Fruit fly (Drosophila melanogaster) whole organism, embryonic: ENCODE results near the gene MED18.

ENCODE experiments used
- ATbp ChIP-seq: fragments of 200-800 bp; sonication (Bioruptor generic); optimal IDR thresholded peaks from 2 replicates; lab custom pipeline; 2017; ENCODE audit warnings: missing biosample characterization, mild to moderate bottlenecking, missing genetic modification characterization, missing genetic modification reagents
- Bteb2 ChIP-seq: fragments of 200-800 bp; sonication (Bioruptor generic); optimal IDR thresholded peaks from 2 replicates; lab custom pipeline; 2016; ENCODE audit warnings: missing biosample characterization, missing genetic modification characterization
- CG12071 ChIP-seq: fragments of 200-800 bp; sonication (Bioruptor generic); optimal IDR thresholded peaks from 3 replicates; lab custom pipeline; 2018; ENCODE audit warnings: missing biosample characterization, mild to moderate bottlenecking, missing genetic modification characterization
- CG12219 ChIP-seq: fragments of 200-800 bp; sonication (Bioruptor generic); optimal IDR thresholded peaks from 3 replicates; lab custom pipeline; 2018; ENCODE audit warnings: missing biosample characterization, mild to moderate bottlenecking, missing genetic modification characterization
- CG1529 ChIP-seq: fragments of 200-800 bp; sonication (Bioruptor generic); optimal IDR thresholded peaks from 3 replicates; lab custom pipeline; 2018; ENCODE audit warnings: missing biosample characterization, missing genetic modification characterization
- CG15696 ChIP-seq: fragments of 200-800 bp; sonication (Bioruptor generic); optimal IDR thresholded peaks from 2 replicates; lab custom pipeline; 2019; ENCODE audit warnings: missing biosample characterization, mild to moderate bottlenecking, missing genetic modification characterization, moderate library complexity
- CG17361 ChIP-seq: fragments of 200-800 bp; sonication (Bioruptor generic); IDR thresholded peaks from 3 replicates; pipeline ENCODE4 v1.3.6; 2022; ENCODE audit warnings: missing biosample characterization, missing genetic modification characterization
- CG17829 ChIP-seq: fragments of 200-800 bp; optimal IDR thresholded peaks from 2 replicates; lab custom pipeline; 2019; ENCODE audit warnings: missing biosample characterization, mild to moderate bottlenecking, missing genetic modification characterization, moderate library complexity
- CG30403 ChIP-seq: fragments of 200-800 bp; sonication (Bioruptor generic); optimal IDR thresholded peaks from 3 replicates; lab custom pipeline; 2016; ENCODE audit warnings: missing biosample characterization, missing genetic modification characterization
- CG3065 ChIP-seq: fragments of 200-800 bp; sonication (Bioruptor generic); optimal IDR thresholded peaks from 2 replicates; lab custom pipeline; 2016; ENCODE audit warnings: missing biosample characterization, missing genetic modification characterization
- CG31388 ChIP-seq: fragments of 200-800 bp; sonication (Bioruptor generic); optimal IDR thresholded peaks from 2 replicates; lab custom pipeline; 2016; ENCODE audit warnings: missing biosample characterization, missing genetic modification characterization
- CG33213 ChIP-seq: fragments of 200-800 bp; sonication (Bioruptor generic); optimal IDR thresholded peaks from 3 replicates; lab custom pipeline; 2016; ENCODE audit warnings: missing biosample characterization, missing genetic modification characterization
- CG5245 ChIP-seq: fragments of 200-800 bp; sonication (Bioruptor generic); optimal IDR thresholded peaks from 3 replicates; lab custom pipeline; 2016; ENCODE audit warnings: missing biosample characterization, missing genetic modification characterization
- CG6689 ChIP-seq: fragments of 200-800 bp; sonication (Bioruptor generic); IDR thresholded peaks from 2 replicates; pipeline ENCODE4 v1.3.6; 2022; ENCODE audit warnings: missing biosample characterization, missing genetic modification characterization
- CG7987 ChIP-seq: fragments of 200-800 bp; sonication (Bioruptor generic); optimal IDR thresholded peaks from 2 replicates; lab custom pipeline; 2018; ENCODE audit warnings: missing biosample characterization, mild to moderate bottlenecking, missing genetic modification characterization, moderate library complexity
- CG8478 ChIP-seq: fragments of >200 bp; optimal IDR thresholded peaks from 2 replicates; lab custom pipeline; 2018
- CG9797 ChIP-seq: fragments of 200-800 bp; sonication (Bioruptor generic); optimal IDR thresholded peaks from 3 replicates; lab custom pipeline; 2018; ENCODE audit warnings: missing biosample characterization, mild to moderate bottlenecking, missing genetic modification characterization
- Doc3 ChIP-seq: fragments of 200-800 bp; sonication (Bioruptor generic); IDR thresholded peaks from 3 replicates; pipeline ENCODE4 v1.3.6; 2022; ENCODE audit warnings: missing biosample characterization, missing genetic modification characterization; ENCODE audit not compliant: partially characterized antibody
- Fer3 ChIP-seq: fragments of 200-800 bp; sonication (Bioruptor generic); optimal IDR thresholded peaks from 2 replicates; lab custom pipeline; 2018; ENCODE audit warnings: missing biosample characterization, mild to moderate bottlenecking, missing genetic modification characterization, moderate library complexity
- GATAe ChIP-seq: fragments of 200-800 bp; sonication (Bioruptor generic); conservative IDR thresholded peaks from 2 replicates; pipeline ENCODE4 v1.3.6; 2022; ENCODE audit warnings: missing biosample characterization, missing genetic modification characterization
- HmgD ChIP-seq: fragments of 200-800 bp; sonication (Bioruptor generic); optimal IDR thresholded peaks from 3 replicates; lab custom pipeline; 2016; ENCODE audit warnings: missing biosample characterization, missing genetic modification characterization
- Mad ChIP-seq: fragments of 200-800 bp; sonication (Bioruptor generic); optimal IDR thresholded peaks from 2 replicates; lab custom pipeline; 2016; ENCODE audit warnings: missing biosample characterization, missing genetic modification characterization
- NFAT ChIP-seq: fragments of 200-800 bp; sonication (Bioruptor generic); IDR thresholded peaks from 2 replicates; pipeline ENCODE4 v1.3.6; 2022; ENCODE audit warnings: missing biosample characterization, missing genetic modification characterization
- Nf-YB ChIP-seq: fragments of 200-800 bp; sonication (Bioruptor generic); optimal IDR thresholded peaks from 3 replicates; lab custom pipeline; 2019; ENCODE audit warnings: missing biosample characterization, mild to moderate bottlenecking, missing genetic modification characterization, moderate library complexity
- Poxn ChIP-seq: fragments of 200-800 bp; sonication (Bioruptor generic); IDR thresholded peaks from 2 replicates; pipeline ENCODE4 v1.3.6; 2022; ENCODE audit warnings: missing biosample characterization, missing genetic modification characterization
- Scr ChIP-seq: fragments of 200-800 bp; sonication (Bioruptor generic); IDR thresholded peaks from 2 replicates; pipeline ENCODE4 v1.3.6; 2022; ENCODE audit warnings: missing biosample characterization, missing genetic modification characterization; ENCODE audit not compliant: partially characterized antibody
- Sox100B ChIP-seq: fragments of 200-800 bp; sonication (Bioruptor generic); optimal IDR thresholded peaks from 3 replicates; lab custom pipeline; 2018; ENCODE audit warnings: missing biosample characterization, mild to moderate bottlenecking, missing genetic modification characterization
- br ChIP-seq: fragments of >200 bp; optimal IDR thresholded peaks from 2 replicates; lab custom pipeline; 2017
- cg ChIP-seq: fragments of 200-800 bp; sonication (Bioruptor generic); optimal IDR thresholded peaks from 3 replicates; lab custom pipeline; 2019; ENCODE audit warnings: missing biosample characterization, mild to moderate bottlenecking, missing genetic modification characterization, moderate library complexity
- ci ChIP-seq: fragments of 200-800 bp; sonication (Bioruptor generic); IDR thresholded peaks from 3 replicates; pipeline ENCODE4 v1.3.6; 2022; ENCODE audit warnings: missing biosample characterization, missing genetic modification characterization
- crc ChIP-seq: fragments of 200-800 bp; sonication (Bioruptor generic); optimal IDR thresholded peaks from 2 replicates; lab custom pipeline; 2016; ENCODE audit warnings: missing biosample characterization, missing genetic modification characterization
- dmrt11E ChIP-seq: fragments of 200-800 bp; sonication (Bioruptor generic); optimal IDR thresholded peaks from 3 replicates; lab custom pipeline; 2018; ENCODE audit warnings: missing biosample characterization, mild to moderate bottlenecking, missing genetic modification characterization, moderate library complexity
- dpn ChIP-seq, 2 experiments: fragments of 200-800 bp; sonication (Bioruptor generic); optimal IDR thresholded peaks; 3 replicates each; lab custom pipeline; 2016; ENCODE audit warnings: missing biosample characterization in 2 of 2, missing genetic modification characterization in 2 of 2
- eve ChIP-seq, 2 experiments: fragments of >200 bp; optimal IDR thresholded peaks; 2 replicates each; lab custom pipeline; 2017; ENCODE audit warnings: missing biosample characterization in 2 of 2, missing genetic modification characterization in 2 of 2
- fd64A ChIP-seq: fragments of 200-800 bp; sonication (Bioruptor generic); optimal IDR thresholded peaks from 3 replicates; lab custom pipeline; 2018; ENCODE audit warnings: missing biosample characterization, mild to moderate bottlenecking, missing genetic modification characterization
- fu2 ChIP-seq: fragments of 200-800 bp; sonication (Bioruptor generic); optimal IDR thresholded peaks from 2 replicates; lab custom pipeline; 2016; ENCODE audit warnings: missing biosample characterization, missing genetic modification characterization
- ham ChIP-seq: fragments of 200-800 bp; sonication (Bioruptor generic); IDR thresholded peaks from 2 replicates; pipeline ENCODE4 v1.3.6; 2022; ENCODE audit warnings: missing biosample characterization, missing genetic modification characterization
- hbn ChIP-seq: fragments of 200-800 bp; sonication (Bioruptor generic); IDR thresholded peaks from 2 replicates; pipeline ENCODE4 v1.3.6; 2022; ENCODE audit warnings: missing biosample characterization, missing genetic modification characterization; ENCODE audit not compliant: partially characterized antibody
- kah ChIP-seq: fragments of 200-800 bp; sonication (Bioruptor generic); optimal IDR thresholded peaks from 2 replicates; lab custom pipeline; 2018; ENCODE audit warnings: missing biosample characterization, mild to moderate bottlenecking, missing genetic modification characterization
- lmd ChIP-seq: fragments of 200-800 bp; sonication (Bioruptor generic); IDR thresholded peaks from 2 replicates; pipeline ENCODE4 v1.3.6; 2022; ENCODE audit warnings: missing biosample characterization, missing genetic modification characterization
- maf-S ChIP-seq: fragments of 200-800 bp; sonication (Bioruptor generic); optimal IDR thresholded peaks from 2 replicates; lab custom pipeline; 2016; ENCODE audit warnings: missing biosample characterization, missing genetic modification characterization
- pho ChIP-seq: fragments of 200-800 bp; sonication (Bioruptor generic); optimal IDR thresholded peaks from 2 replicates; lab custom pipeline; 2016; ENCODE audit warnings: missing biosample characterization, missing genetic modification characterization
- psq ChIP-seq: fragments of 200-800 bp; sonication (Bioruptor generic); optimal IDR thresholded peaks from 2 replicates; lab custom pipeline; 2017; ENCODE audit warnings: missing biosample characterization, missing genetic modification characterization
- rib ChIP-seq: fragments of 200-800 bp; sonication (Bioruptor generic); IDR thresholded peaks from 2 replicates; pipeline ENCODE4 v1.3.6; 2022; ENCODE audit warnings: missing biosample characterization, missing genetic modification characterization
- row ChIP-seq: fragments of 200-800 bp; sonication (Bioruptor generic); IDR thresholded peaks from 3 replicates; pipeline ENCODE4 v1.3.6; 2022; ENCODE audit warnings: missing biosample characterization, missing genetic modification characterization
- schlank ChIP-seq: fragments of 200-800 bp; sonication (Bioruptor generic); optimal IDR thresholded peaks from 2 replicates; lab custom pipeline; 2018; ENCODE audit warnings: missing biosample characterization, mild to moderate bottlenecking, missing genetic modification characterization
- sob ChIP-seq: fragments of 200-800 bp; sonication (Bioruptor generic); IDR thresholded peaks from 2 replicates; pipeline ENCODE4 v1.3.6; 2022; ENCODE audit warnings: missing biosample characterization, missing genetic modification characterization
- stwl ChIP-seq: fragments of 200-800 bp; sonication (Bioruptor generic); optimal IDR thresholded peaks from 3 replicates; lab custom pipeline; 2018; ENCODE audit warnings: missing biosample characterization, mild to moderate bottlenecking, missing genetic modification characterization, moderate library complexity
- tgo ChIP-seq: fragments of 200-800 bp; sonication (Bioruptor generic); IDR thresholded peaks from 3 replicates; pipeline ENCODE4 v1.3.6; 2022; ENCODE audit warnings: missing biosample characterization, missing genetic modification characterization
- tin ChIP-seq: fragments of 200-800 bp; sonication (Bioruptor generic); optimal IDR thresholded peaks from 3 replicates; lab custom pipeline; 2016; ENCODE audit warnings: missing biosample characterization, missing genetic modification characterization
- trh ChIP-seq: fragments of 200-800 bp; sonication (Bioruptor generic); optimal IDR thresholded peaks from 2 replicates; lab custom pipeline; 2016; ENCODE audit warnings: missing biosample characterization, missing genetic modification characterization
- usp ChIP-seq: fragments of >200 bp; optimal IDR thresholded peaks from 2 replicates; lab custom pipeline; 2017; ENCODE audit warnings: missing biosample characterization, missing genetic modification characterization

MED18 gene

DNA sequence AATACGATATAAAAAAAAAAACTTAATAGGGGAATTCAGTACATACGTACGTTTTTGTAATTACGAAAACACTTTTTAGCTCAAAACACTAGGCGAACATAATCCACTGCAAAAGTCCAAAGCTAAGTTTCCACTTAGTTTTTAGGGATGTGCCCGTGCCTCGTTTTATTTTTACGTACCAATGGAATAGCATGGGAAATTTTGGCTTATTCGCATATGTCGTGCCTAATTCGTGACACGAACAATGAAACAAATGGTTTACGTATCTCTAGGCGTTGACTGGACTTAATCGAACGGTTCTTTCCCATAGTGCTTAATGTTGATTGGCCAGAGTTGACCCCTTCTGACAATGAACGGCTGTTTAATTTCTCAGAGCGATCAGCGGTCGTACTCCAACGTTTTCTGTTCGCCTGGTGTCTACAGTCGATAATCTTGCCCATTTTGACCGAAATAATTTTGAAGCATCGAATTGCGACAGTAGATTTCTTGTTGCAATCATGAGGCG lies 13.9 kb downstream of the MED18 start, which contains the start of gene CG14818:
TSS of gene CG14818 (minus strand) at position 169 of the 505 bp plus-strand sequence.
- TF ChIP-seq CG15696 (tag; lab: Kevin White, UChicago), result peak; percentile 61
- no peak for TF ChIP-seq Sox100B (GFP tag; lab: Kevin White, UChicago)
- peak; percentile 63 for TF ChIP-seq fu2 (GFP tag; lab: Kevin White, UChicago)
- peak; percentile 46; the same call in 1 of the 2 replicates for TF ChIP-seq NFAT (GFP tag; lab: Robert Waterston, UW)
- TF ChIP-seq ci (GFP tag; lab: Robert Waterston, UW), result peak; percentile 81
- peak; percentile 53 for TF ChIP-seq Mad (GFP tag; lab: Kevin White, UChicago)
- TF ChIP-seq Fer3 (tag; lab: Kevin White, UChicago), result peak; percentile 70
- TF ChIP-seq kah (GFP tag; lab: Kevin White, UChicago), result no peak
- TF ChIP-seq maf-S, result peak; percentile 59
- peak; percentile 93 for TF ChIP-seq row (GFP tag; lab: Robert Waterston, UW)
- TF ChIP-seq CG31388 (GFP tag; lab: Kevin White, UChicago), result no peak
- TF ChIP-seq pho (GFP tag; lab: Kevin White, UChicago), result peak; percentile 41
- TF ChIP-seq CG1529 (GFP tag; lab: Kevin White, UChicago), result no peak
- peak; percentile 49 for TF ChIP-seq tin
- no peak for TF ChIP-seq CG8478 (lab: Kevin White, UChicago)
- TF ChIP-seq Scr (GFP tag; lab: Robert Waterston, UW), result peak; percentile 92
- TF ChIP-seq crc (GFP tag; lab: Kevin White, UChicago), result peak; percentile 50
- peak; percentile 92 for TF ChIP-seq Doc3 (GFP tag; lab: Robert Waterston, UW)
- peak; percentile 56 for TF ChIP-seq CG6689 (GFP tag; lab: Robert Waterston, UW)
- no peak for TF ChIP-seq br (lab: Kevin White, UChicago)
- no peak for TF ChIP-seq trh (GFP tag; lab: Kevin White, UChicago)
- TF ChIP-seq lmd, result peak; percentile 72
- TF ChIP-seq GATAe, result no peak
- TF ChIP-seq tgo, result peak; percentile 58; the same call in 2 of the 3 replicates
- peak; percentile 42 for TF ChIP-seq schlank (tag; lab: Kevin White, UChicago)
- TF ChIP-seq dmrt11E, result peak; percentile 45
- TF ChIP-seq eve (GFP tag; optimal IDR thresholded peaks at IDR 0.05; lab: Kevin White, UChicago), result peak in 1 of 2 experiments; percentile 13
- TF ChIP-seq CG3065 (GFP tag; lab: Kevin White, UChicago), result no peak
- no peak for TF ChIP-seq CG9797
- TF ChIP-seq psq (GFP tag; lab: Kevin White, UChicago), result no peak
- TF ChIP-seq dpn (GFP tag; optimal IDR thresholded peaks at IDR 0.05; lab: Kevin White, UChicago), result peak; percentile 59 to 61
- TF ChIP-seq Bteb2 (GFP tag; lab: Kevin White, UChicago), result peak; percentile 22
- no peak for TF ChIP-seq CG7987 (GFP tag; lab: Kevin White, UChicago)
- TF ChIP-seq Poxn (GFP tag; lab: Robert Waterston, UW), result no peak
- TF ChIP-seq sob, result peak; percentile 75
- no peak for TF ChIP-seq fd64A (GFP tag; lab: Kevin White, UChicago)
- peak; percentile 31 for TF ChIP-seq CG17829 (tag; lab: Kevin White, UChicago)
- TF ChIP-seq cg (GFP tag; lab: Kevin White, UChicago), result no peak
- peak; percentile 45 for TF ChIP-seq CG12071
- TF ChIP-seq hbn, result peak; percentile 90
- peak; percentile 38 for TF ChIP-seq CG12219 (GFP tag; lab: Kevin White, UChicago)
- TF ChIP-seq ATbp (GFP tag; lab: Kevin White, UChicago), result no peak
- peak; percentile 79 for TF ChIP-seq Nf-YB (GFP tag; lab: Kevin White, UChicago)
- peak; percentile 53 for TF ChIP-seq CG30403
- TF ChIP-seq stwl (tag; lab: Kevin White, UChicago), result no peak
- TF ChIP-seq ham, result no peak
- no peak for TF ChIP-seq rib (GFP tag; lab: Robert Waterston, UW)
- TF ChIP-seq HmgD (GFP tag; lab: Kevin White, UChicago), result no peak
- no peak for TF ChIP-seq usp
- peak; percentile 70 for TF ChIP-seq CG33213
- TF ChIP-seq CG5245 (GFP tag; lab: Kevin White, UChicago), result peak; percentile 23
- peak; percentile 65 for TF ChIP-seq CG17361 (GFP tag; lab: Robert Waterston, UW)
